Worm (Caenorhabditis elegans): Measurements from ENCODE around the gene vig-1.

The vig-1 gene

DNA sequence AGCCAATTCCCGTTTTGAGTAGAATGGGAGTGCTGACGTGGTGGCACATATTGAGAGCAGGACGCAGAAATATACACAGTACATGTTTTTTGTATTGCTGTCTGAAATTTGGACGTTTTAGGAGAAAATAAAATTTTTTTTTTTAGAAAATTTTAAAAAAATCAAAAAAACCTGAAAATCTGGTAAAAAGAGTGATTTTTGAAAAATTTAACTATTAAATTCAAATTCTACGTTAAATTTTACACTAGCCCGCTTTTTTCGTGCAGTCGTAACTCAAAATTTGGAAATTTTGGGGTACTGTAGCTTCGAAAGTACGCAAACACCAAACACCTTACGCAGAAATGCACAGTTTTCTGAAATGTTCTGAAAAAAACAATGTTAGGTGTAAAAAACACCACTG lies 37.1 kb downstream of the vig-1 start, which contains the start of gene C13A10.2:
Gene C13A10.2 (minus strand): TSS at position 101 of the 400 bp plus-strand sequence.
- TF ChIP-seq hmbx-1 (tag; optimal IDR thresholded peaks at IDR 0.05) (no peak), scrt-1 (GFP tag; IDR thresholded peaks at IDR 0.05) (no peak), ceh-13 (GFP tag; optimal IDR thresholded peaks at IDR 0.05) (no peak), sea-1 (GFP tag; conservative IDR thresholded peaks at IDR 0.05) (no peak), ama-1 (optimal IDR thresholded peaks at IDR 0.05) (no peak), tbx-37 (GFP tag; conservative IDR thresholded peaks at IDR 0.05) (no peak), B0310.2 (tag; optimal IDR thresholded peaks at IDR 0.05) (no peak), aly-1 (tag; optimal IDR thresholded peaks at IDR 0.05) (no peak), F13C5.2 (tag; optimal IDR thresholded peaks at IDR 0.05) (no peak), flt-1 (GFP tag; IDR thresholded peaks at IDR 0.05) (no peak), tbx-11 (GFP tag; IDR thresholded peaks at IDR 0.05) (no peak), tra-4 (tag; optimal IDR thresholded peaks at IDR 0.05) (no peak)

DNA sequence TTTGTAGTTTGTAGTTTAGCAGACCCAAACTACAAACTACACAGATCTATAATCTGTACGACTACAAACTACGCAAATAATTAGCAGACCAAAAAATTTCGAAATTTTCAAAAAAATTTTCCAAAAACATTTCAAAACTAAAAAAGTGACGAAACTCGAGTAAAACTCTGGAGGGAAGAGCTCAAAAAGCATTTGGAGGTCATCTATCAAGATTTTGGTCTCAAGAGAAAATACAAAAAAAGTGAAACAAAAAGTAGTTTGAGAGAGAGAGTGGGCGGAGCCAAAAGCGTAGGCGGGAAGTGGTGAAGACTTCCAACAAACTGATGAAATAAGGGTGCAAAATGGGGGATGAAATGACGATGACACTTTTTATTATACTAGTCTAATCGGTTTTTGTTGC lies 39.4 kb downstream of the vig-1 start:
- no peak for TF ChIP-seq tbx-37 (GFP tag; conservative IDR thresholded peaks at IDR 0.05)
- TF ChIP-seq ceh-36 (tag; optimal IDR thresholded peaks at IDR 0.05) = no peak
- no peak for TF ChIP-seq ceh-13 (GFP tag; optimal IDR thresholded peaks at IDR 0.05)
- TF ChIP-seq F13C5.2 (tag; optimal IDR thresholded peaks at IDR 0.05) = no peak
- TF ChIP-seq ama-1 (optimal IDR thresholded peaks at IDR 0.05) = no peak
- TF ChIP-seq flt-1 (GFP tag; IDR thresholded peaks at IDR 0.05) = no peak
- TF ChIP-seq ets-7 (tag; optimal IDR thresholded peaks at IDR 0.05) = no peak
- no peak for TF ChIP-seq tra-4 (tag; optimal IDR thresholded peaks at IDR 0.05)
- no peak for TF ChIP-seq tbx-11 (GFP tag; IDR thresholded peaks at IDR 0.05)
- no peak for TF ChIP-seq sea-1 (GFP tag; conservative IDR thresholded peaks at IDR 0.05)
- TF ChIP-seq B0310.2 (tag; optimal IDR thresholded peaks at IDR 0.05) = no peak

DNA sequence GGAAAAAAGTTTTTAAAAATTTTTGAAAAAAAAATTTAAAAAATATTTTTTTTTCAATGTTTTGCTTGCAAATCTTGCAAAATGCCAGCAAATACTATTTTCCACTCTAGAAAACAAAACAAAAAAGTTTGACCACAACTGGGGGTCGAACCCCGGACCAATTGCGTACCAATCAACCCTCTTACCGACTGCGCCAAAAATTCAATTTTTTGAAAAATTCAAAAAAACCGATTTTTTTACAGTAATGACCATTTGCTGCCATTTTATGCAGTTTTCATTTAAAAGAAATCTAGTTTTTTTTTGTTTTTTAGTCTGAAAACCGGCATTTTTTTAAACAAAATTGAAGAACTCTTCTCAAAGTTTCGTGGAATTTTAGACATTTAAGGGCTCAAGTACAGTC lies 41.6 kb downstream of the vig-1 start:
- TF ChIP-seq B0310.2 (tag; optimal IDR thresholded peaks at IDR 0.05) (no peak), hmg-4 (GFP tag; optimal IDR thresholded peaks at IDR 0.05) (no peak), ets-7 (tag; optimal IDR thresholded peaks at IDR 0.05) (no peak), ceh-36 (tag; optimal IDR thresholded peaks at IDR 0.05) (no peak), hmbx-1 (tag; optimal IDR thresholded peaks at IDR 0.05) (no peak), hnd-1 (tag; optimal IDR thresholded peaks at IDR 0.05) (no peak)

DNA sequence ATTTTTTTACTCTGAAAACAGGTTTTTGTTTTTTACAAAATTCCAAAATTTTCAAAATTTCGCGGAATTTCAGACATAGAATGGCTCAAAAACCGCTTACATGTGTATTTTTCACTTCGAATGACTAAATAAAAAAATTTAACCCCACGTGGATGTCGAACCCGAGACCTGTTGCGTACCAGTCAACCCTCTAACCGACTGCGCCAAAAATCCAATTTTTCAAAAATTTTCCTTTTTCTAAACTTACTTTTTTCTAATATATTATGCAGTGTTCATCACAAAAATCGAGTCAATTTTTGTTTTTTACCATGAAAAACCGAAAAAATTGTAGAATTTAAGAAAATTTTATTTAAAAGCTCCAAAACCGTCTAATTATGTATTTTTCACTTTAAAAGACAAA lies 45.1 kb downstream of the vig-1 start:
- TF ChIP-seq hnd-1 (tag; optimal IDR thresholded peaks at IDR 0.05) (no peak), tra-4 (tag; optimal IDR thresholded peaks at IDR 0.05) (no peak), ceh-13 (GFP tag; optimal IDR thresholded peaks at IDR 0.05) (no peak), ceh-36 (tag; optimal IDR thresholded peaks at IDR 0.05) (no peak), flt-1 (GFP tag; IDR thresholded peaks at IDR 0.05) (no peak), sea-1 (GFP tag; conservative IDR thresholded peaks at IDR 0.05) (no peak), pes-1 (GFP tag; IDR thresholded peaks at IDR 0.05) (no peak), ets-7 (tag; optimal IDR thresholded peaks at IDR 0.05) (no peak), aly-1 (tag; optimal IDR thresholded peaks at IDR 0.05) (no peak), F13C5.2 (tag; optimal IDR thresholded peaks at IDR 0.05) (no peak), tbx-37 (GFP tag; conservative IDR thresholded peaks at IDR 0.05) (no peak), hmbx-1 (tag; optimal IDR thresholded peaks at IDR 0.05) (no peak)

DNA sequence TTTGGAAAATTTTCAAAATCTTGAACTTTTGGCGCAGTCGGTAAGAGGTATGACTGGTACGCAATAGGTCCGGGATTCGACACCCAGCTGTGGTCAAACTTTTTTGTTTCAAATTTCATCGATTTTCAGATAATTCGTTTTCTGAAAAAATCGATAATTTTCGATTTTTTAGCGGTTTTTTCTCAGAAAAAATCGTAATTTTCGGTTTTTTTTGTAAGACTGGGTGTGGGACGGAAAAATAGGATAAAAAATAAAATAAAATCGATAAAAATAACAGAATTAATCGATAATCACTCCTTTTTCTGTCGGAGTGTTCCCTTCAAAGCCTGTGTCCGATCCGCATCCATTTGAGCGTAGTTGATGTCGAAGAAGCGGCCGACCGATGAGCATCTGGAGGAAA lies 47.9 kb downstream of the vig-1 start:
- TF ChIP-seq ceh-36 (tag; optimal IDR thresholded peaks at IDR 0.05) (no peak), ets-7 (tag; optimal IDR thresholded peaks at IDR 0.05) (no peak), hmg-4 (GFP tag; optimal IDR thresholded peaks at IDR 0.05) (no peak)

DNA sequence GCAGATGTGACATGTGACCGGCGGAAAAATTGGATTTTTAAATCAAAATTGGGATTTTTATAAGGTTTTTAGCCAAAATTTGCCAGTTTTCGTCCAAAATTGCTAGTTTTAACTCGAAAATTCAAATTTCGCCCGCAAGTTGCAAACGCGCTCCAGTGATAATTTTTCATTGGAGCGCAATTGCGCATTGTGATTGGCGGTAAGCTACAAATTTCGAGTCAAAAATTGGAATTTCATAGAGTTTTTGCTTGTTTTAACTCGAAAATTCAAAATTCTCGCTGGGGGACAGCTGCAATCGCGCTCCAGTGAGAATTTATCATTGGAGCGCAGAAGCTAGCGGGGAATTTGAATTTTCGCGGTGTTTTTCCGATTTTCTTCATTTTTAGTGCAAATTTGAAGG lies 48.5 kb downstream of the vig-1 start:
- TF ChIP-seq hmg-4 (GFP tag; optimal IDR thresholded peaks at IDR 0.05) = no peak
- TF ChIP-seq hmbx-1 (tag; optimal IDR thresholded peaks at IDR 0.05) = no peak
- TF ChIP-seq tbx-37 (GFP tag; conservative IDR thresholded peaks at IDR 0.05) = no peak
- no peak for TF ChIP-seq pes-1 (GFP tag; IDR thresholded peaks at IDR 0.05)
- no peak for TF ChIP-seq aly-1 (tag; optimal IDR thresholded peaks at IDR 0.05)

DNA sequence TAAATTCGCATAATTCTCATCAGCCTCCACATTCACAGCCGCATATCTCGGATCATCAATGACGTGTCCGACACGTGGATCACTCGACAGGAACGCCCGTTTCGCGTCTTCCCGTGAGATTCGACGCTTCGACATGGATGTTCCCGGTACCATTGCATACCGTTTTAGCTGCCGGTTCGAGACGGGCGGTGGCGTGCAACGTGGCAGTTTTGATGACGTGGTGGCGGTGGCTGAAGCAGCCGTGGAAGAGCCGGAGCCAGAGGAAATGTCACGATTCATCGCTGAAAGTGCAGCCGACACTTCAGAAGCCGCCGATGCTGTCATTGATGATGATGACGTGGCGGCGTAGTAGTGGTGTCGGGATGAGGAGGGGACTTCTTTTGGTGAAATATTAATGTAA lies 50.7 kb downstream of the vig-1 start:
- no peak for TF ChIP-seq hmg-4 (GFP tag; optimal IDR thresholded peaks at IDR 0.05)
- no peak for TF ChIP-seq F13C5.2 (tag; optimal IDR thresholded peaks at IDR 0.05)

DNA sequence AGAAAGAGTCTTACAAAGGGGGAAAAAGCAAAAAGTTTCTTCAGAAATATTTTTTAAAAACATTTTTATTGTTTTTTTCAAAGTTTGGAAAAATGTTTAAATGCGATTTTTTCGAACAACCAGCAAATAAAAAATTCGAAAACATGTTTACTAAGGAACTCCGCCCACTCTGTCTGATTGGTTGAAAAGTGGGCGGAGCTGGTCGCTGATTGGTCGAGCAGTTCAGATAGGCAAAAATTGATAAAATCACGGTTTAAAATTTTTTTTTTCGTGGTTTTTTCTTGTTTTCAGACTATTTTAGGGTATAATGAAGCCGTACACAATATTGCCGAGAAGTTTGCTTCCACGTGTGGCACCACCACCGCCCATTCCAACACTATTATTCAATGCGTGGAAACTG lies 51.3 kb downstream of the vig-1 start:
- TF ChIP-seq ceh-13 (GFP tag; optimal IDR thresholded peaks at IDR 0.05) (no peak), flt-1 (GFP tag; IDR thresholded peaks at IDR 0.05) (no peak), aly-1 (tag; optimal IDR thresholded peaks at IDR 0.05) (no peak), ama-1 (optimal IDR thresholded peaks at IDR 0.05) (no peak), hmbx-1 (tag; optimal IDR thresholded peaks at IDR 0.05) (no peak), tbx-11 (GFP tag; IDR thresholded peaks at IDR 0.05) (no peak), sea-1 (GFP tag; conservative IDR thresholded peaks at IDR 0.05) (no peak), hmg-4 (GFP tag; optimal IDR thresholded peaks at IDR 0.05) (no peak), hnd-1 (tag; optimal IDR thresholded peaks at IDR 0.05) (no peak)
